Worm (Caenorhabditis elegans) whole organism, L4/young adult: ENCODE measurements around the gene srj-24.

Source experiments
- W03F9.2 ChIP-seq: fragments of 150-350 bp; optimal IDR thresholded peaks from 2 replicates; lab custom pipeline; 2014; ENCODE audit warnings: missing biosample characterization, missing genetic modification characterization
- him-1 ChIP-seq: sonication (generic microtip); optimal IDR thresholded peaks from 2 replicates; lab custom pipeline; 2016; ENCODE audit warnings: missing genotype, missing genetic modification reagents, missing genetic modification characterization, missing compliant biosample characterization

DNA sequence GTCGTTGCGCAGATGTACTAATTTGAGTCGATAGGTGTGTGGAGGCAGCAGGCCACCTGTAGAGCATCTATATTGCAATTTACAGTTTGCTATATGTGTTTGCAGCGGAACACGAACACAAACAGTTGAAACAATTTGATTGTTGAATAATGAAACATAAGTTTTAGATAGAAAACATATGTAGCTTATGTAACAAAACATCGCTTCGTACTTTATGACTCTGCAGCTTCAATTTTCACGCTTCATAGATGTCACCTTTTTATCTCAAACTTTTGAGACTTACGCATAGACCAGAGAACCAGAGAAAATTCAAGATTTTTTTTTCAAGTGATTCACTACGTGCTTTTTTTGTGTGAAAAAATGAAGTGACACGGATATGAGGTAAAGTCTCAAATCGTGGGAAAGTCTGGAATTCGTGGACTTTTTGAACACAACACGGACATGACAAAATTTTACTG lies 14.7 kb downstream of the srj-24 start, which contains the start of gene fbxb-72:
- TF ChIP-seq W03F9.2 (tag; lab: Kevin White, UChicago) (no peak), him-1 (tag; lab: Kevin White, UChicago) (no peak)
